Fruit fly (Drosophila melanogaster) whole organism, prepupa: ENCODE data around the gene CG46463.

ENCODE experiments used
- CG10631 ChIP-seq: fragments of 200-800 bp; sonication (Bioruptor generic); optimal IDR thresholded peaks from 2 replicates; lab custom pipeline; 2016; ENCODE audit warnings: missing biosample characterization, missing genetic modification characterization
- CG10669 ChIP-seq: fragments of 200-800 bp; sonication (Bioruptor generic); optimal IDR thresholded peaks from 3 replicates; lab custom pipeline; 2018; ENCODE audit warnings: missing biosample characterization, mild to moderate bottlenecking, missing genetic modification characterization, moderate library complexity
- CG11294 ChIP-seq: fragments of 200-800 bp; sonication (Bioruptor generic); IDR thresholded peaks from 2 replicates; pipeline ENCODE4 v1.3.6; 2022; ENCODE audit warnings: missing biosample characterization, missing genetic modification characterization
- CG11902 ChIP-seq: fragments of 200-800 bp; sonication (Bioruptor generic); optimal IDR thresholded peaks from 3 replicates; lab custom pipeline; 2016; ENCODE audit warnings: missing biosample characterization, missing genetic modification characterization
- CG1621 ChIP-seq: fragments of 200-800 bp; sonication (Bioruptor generic); optimal IDR thresholded peaks from 3 replicates; lab custom pipeline; 2018; ENCODE audit warnings: missing biosample characterization, mild to moderate bottlenecking, missing genetic modification characterization
- CG3032 ChIP-seq: fragments of 200-800 bp; optimal IDR thresholded peaks from 2 replicates; lab custom pipeline; 2019; ENCODE audit warnings: missing biosample characterization, mild to moderate bottlenecking, missing genetic modification characterization, moderate library complexity
- CG32006 ChIP-seq: fragments of 200-800 bp; sonication (Bioruptor generic); optimal IDR thresholded peaks from 3 replicates; lab custom pipeline; 2017; ENCODE audit warnings: missing biosample characterization, mild to moderate bottlenecking, missing genetic modification characterization
- CG34406 ChIP-seq: fragments of 200-800 bp; sonication (Bioruptor generic); optimal IDR thresholded peaks from 3 replicates; lab custom pipeline; 2016; ENCODE audit warnings: missing biosample characterization, missing genetic modification characterization
- CG3919 ChIP-seq: fragments of 200-800 bp; sonication (Bioruptor generic); optimal IDR thresholded peaks from 3 replicates; lab custom pipeline; 2016; ENCODE audit warnings: missing biosample characterization, missing genetic modification characterization
- CG6792 ChIP-seq: fragments of 200-800 bp; sonication (Bioruptor generic); optimal IDR thresholded peaks from 3 replicates; lab custom pipeline; 2016; ENCODE audit warnings: missing biosample characterization, missing genetic modification characterization
- CG6854 ChIP-seq: fragments of 200-800 bp; sonication (Bioruptor generic); optimal IDR thresholded peaks from 2 replicates; lab custom pipeline; 2017; ENCODE audit warnings: missing biosample characterization, mild to moderate bottlenecking, missing genetic modification characterization
- CG7368 ChIP-seq: fragments of 200-800 bp; sonication (Bioruptor generic); optimal IDR thresholded peaks from 3 replicates; lab custom pipeline; 2016; ENCODE audit warnings: missing biosample characterization, missing genetic modification characterization
- CG8319 ChIP-seq: fragments of 200-800 bp; sonication (Bioruptor generic); optimal IDR thresholded peaks from 3 replicates; lab custom pipeline; 2016; ENCODE audit warnings: missing biosample characterization, missing genetic modification characterization
- CG8632 ChIP-seq: fragments of 200-800 bp; sonication (Bioruptor generic); optimal IDR thresholded peaks from 3 replicates; lab custom pipeline; 2016; ENCODE audit warnings: missing biosample characterization, missing genetic modification characterization
- Eip75B ChIP-seq: fragments of 200-800 bp; sonication (Bioruptor generic); optimal IDR thresholded peaks from 3 replicates; lab custom pipeline; 2016; ENCODE audit warnings: missing biosample characterization, missing genetic modification characterization
- Eip78C ChIP-seq: fragments of 200-800 bp; sonication (Bioruptor generic); peaks from one replicate; lab custom pipeline; 2016; ENCODE audit warnings: missing biosample characterization, missing genetic modification characterization
- Ets21C ChIP-seq: fragments of 200-800 bp; sonication (Bioruptor generic); optimal IDR thresholded peaks from 3 replicates; lab custom pipeline; 2016; ENCODE audit warnings: missing biosample characterization, missing genetic modification characterization
- Ets96B ChIP-seq: fragments of 200-800 bp; optimal IDR thresholded peaks from 2 replicates; lab custom pipeline; 2019; ENCODE audit warnings: missing biosample characterization, mild to moderate bottlenecking, missing genetic modification characterization, moderate library complexity
- Gug ChIP-seq: fragments of 200-800 bp; sonication (Bioruptor generic); IDR thresholded peaks from 2 replicates; pipeline ENCODE4 v1.3.6; 2022; ENCODE audit warnings: missing biosample characterization, missing genetic modification characterization
- Hr38 ChIP-seq: sonication (Bioruptor generic); optimal IDR thresholded peaks from 2 replicates; lab custom pipeline; 2016; ENCODE audit warnings: missing biosample characterization, missing genetic modification characterization
- Hr39 ChIP-seq: fragments of 200-800 bp; sonication (Bioruptor generic); optimal IDR thresholded peaks from 2 replicates; lab custom pipeline; 2016; ENCODE audit warnings: missing biosample characterization, missing genetic modification characterization
- Hr4 ChIP-seq: fragments of 200-800 bp; sonication (Bioruptor generic); optimal IDR thresholded peaks from 3 replicates; lab custom pipeline; 2016; ENCODE audit warnings: missing biosample characterization, missing genetic modification characterization
- OdsH ChIP-seq: fragments of 200-800 bp; sonication (Bioruptor generic); optimal IDR thresholded peaks from 3 replicates; lab custom pipeline; 2016; ENCODE audit warnings: missing biosample characterization, missing genetic modification characterization
- Smox ChIP-seq: fragments of 200-800 bp; sonication (Bioruptor generic); optimal IDR thresholded peaks from 3 replicates; lab custom pipeline; 2016; ENCODE audit warnings: missing biosample characterization, missing genetic modification characterization
- cyc ChIP-seq: fragments of 200-800 bp; sonication (Bioruptor generic); optimal IDR thresholded peaks from 3 replicates; lab custom pipeline; 2016; ENCODE audit warnings: missing biosample characterization, missing genetic modification characterization
- eg ChIP-seq: fragments of 200-800 bp; sonication (Bioruptor generic); IDR thresholded peaks from 3 replicates; pipeline ENCODE4 v1.3.6; 2022; ENCODE audit warnings: missing biosample characterization, missing genetic modification characterization
- esn ChIP-seq: fragments of 200-800 bp; sonication (Bioruptor generic); optimal IDR thresholded peaks from 2 replicates; lab custom pipeline; 2016; ENCODE audit warnings: missing biosample characterization, mild to moderate bottlenecking, missing genetic modification characterization, moderate library complexity
- fd59A ChIP-seq: fragments of 200-800 bp; sonication (Bioruptor generic); optimal IDR thresholded peaks from 2 replicates; lab custom pipeline; 2017; ENCODE audit warnings: missing biosample characterization, mild to moderate bottlenecking, missing genetic modification characterization, missing genetic modification reagents
- fd85E ChIP-seq: fragments of 200-800 bp; sonication (Bioruptor generic); optimal IDR thresholded peaks from 3 replicates; lab custom pipeline; 2016; ENCODE audit warnings: missing biosample characterization, missing genetic modification characterization
- pdm3 ChIP-seq: fragments of 200-800 bp; sonication (Bioruptor generic); optimal IDR thresholded peaks from 3 replicates; lab custom pipeline; 2016; ENCODE audit warnings: missing biosample characterization, missing genetic modification characterization
- spab ChIP-seq: fragments of 200-800 bp; sonication (Bioruptor generic); optimal IDR thresholded peaks from 2 replicates; lab custom pipeline; 2017; ENCODE audit warnings: missing biosample characterization, mild to moderate bottlenecking, missing genetic modification characterization, missing genetic modification reagents
- ss ChIP-seq, 2 experiments: fragments of 200-800 bp; sonication (Bioruptor generic); optimal IDR thresholded peaks; 2 replicates in 1 of 2; 3 replicates in 1 of 2; lab custom pipeline; 2017 to 2018; ENCODE audit warnings: mild to moderate bottlenecking in 2 of 2, missing biosample characterization in 2 of 2, missing genetic modification characterization in 2 of 2, moderate library complexity in 1 of 2
- svp ChIP-seq: fragments of 200-800 bp; sonication (Bioruptor generic); peaks from one replicate; lab custom pipeline; 2016; ENCODE audit warnings: missing biosample characterization, missing genetic modification characterization
- topi ChIP-seq: fragments of 200-800 bp; sonication (Bioruptor generic); optimal IDR thresholded peaks from 3 replicates; lab custom pipeline; 2016; ENCODE audit warnings: missing biosample characterization, missing genetic modification characterization
- vri ChIP-seq: fragments of 200-800 bp; sonication (Bioruptor generic); optimal IDR thresholded peaks from 3 replicates; lab custom pipeline; 2016; ENCODE audit warnings: missing biosample characterization, mild to moderate bottlenecking, missing genetic modification characterization

CG46463 gene

DNA sequence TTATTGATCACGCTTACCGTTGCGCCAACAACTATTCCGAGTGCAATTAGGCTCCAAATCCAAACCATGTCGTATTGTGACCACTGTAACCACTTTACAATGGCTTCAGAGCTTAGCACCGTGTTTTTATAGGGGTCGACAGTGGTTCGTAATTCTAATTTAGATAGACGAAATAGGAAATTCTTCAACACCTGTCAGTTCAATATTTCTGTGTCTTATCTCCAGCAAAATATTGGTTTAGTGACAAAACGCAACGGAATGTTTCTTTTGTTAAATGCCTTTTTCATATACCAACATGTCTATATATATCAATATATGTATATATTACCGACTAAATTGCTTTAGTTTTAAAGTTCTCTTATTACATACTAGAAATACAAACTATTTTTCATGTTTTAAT, 23.4 kb downstream of the CG46463 start, which contains the start of gene CG43074:
TSS of gene CG43074 (minus strand) at position 101 of the 400 bp plus-strand sequence.
- TF ChIP-seq CG6792 (GFP tag; lab: Kevin White, UChicago) (no peak), Gug (GFP tag; lab: Robert Waterston, UW) (no peak), CG11294 (GFP tag; lab: Robert Waterston, UW) (no peak), Ets21C (GFP tag; lab: Kevin White, UChicago) (no peak), CG7368 (GFP tag; lab: Kevin White, UChicago) (no peak), CG8632 (GFP tag; lab: Kevin White, UChicago) (no peak), fd59A (GFP tag; lab: Kevin White, UChicago) (no peak), vri (GFP tag; lab: Kevin White, UChicago) (no peak), CG10631 (GFP tag; lab: Kevin White, UChicago) (no peak), CG6854 (GFP tag; lab: Kevin White, UChicago) (no peak), ss (GFP tag; optimal IDR thresholded peaks at IDR 0.05; lab: Kevin White, UChicago) (no peak), topi (no peak), CG3919 (GFP tag; lab: Kevin White, UChicago) (no peak), Eip75B (GFP tag; lab: Kevin White, UChicago) (no peak), OdsH (GFP tag; lab: Kevin White, UChicago) (no peak)

DNA sequence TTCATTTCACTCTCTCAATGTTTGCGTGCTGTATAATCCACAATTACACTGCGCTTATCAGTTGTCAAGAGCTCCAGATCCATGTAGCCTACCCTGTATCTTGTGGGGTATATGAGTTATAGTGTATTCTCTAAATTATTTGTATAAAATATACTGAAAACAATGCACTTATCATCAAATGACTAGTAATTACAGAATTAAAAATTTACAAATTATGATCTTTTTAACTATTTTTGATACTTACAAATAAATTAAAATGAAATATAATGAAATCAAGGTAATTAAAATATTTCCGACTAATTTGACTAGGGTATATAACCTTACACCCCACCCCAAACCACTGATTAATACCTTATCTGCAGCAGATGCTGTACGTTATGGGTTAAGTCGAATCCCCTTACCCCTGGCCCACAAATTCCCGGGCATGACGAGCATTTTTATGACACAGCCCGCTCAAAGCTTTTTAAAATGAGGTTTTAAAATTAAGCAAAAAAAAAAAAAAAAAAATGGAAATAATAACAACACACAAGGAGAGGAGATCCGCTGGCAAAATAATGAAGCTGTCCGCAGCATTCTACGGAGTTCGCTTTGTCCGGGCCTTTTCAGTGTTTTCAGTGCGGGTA, 24.1 kb downstream of the CG46463 start:
- no peak for TF ChIP-seq spab (GFP tag; lab: Kevin White, UChicago)
- peak; percentile 16 for TF ChIP-seq CG3032
- no peak for TF ChIP-seq CG11294 (GFP tag; lab: Robert Waterston, UW)
- TF ChIP-seq ss (GFP tag; optimal IDR thresholded peaks at IDR 0.05; lab: Kevin White, UChicago): peak in 1 of 2 experiments; percentile 4
- TF ChIP-seq eg: peak; percentile 49; the same call in 2 of the 3 replicates
- no peak for TF ChIP-seq CG8319
- TF ChIP-seq Hr38: no peak
- TF ChIP-seq svp: peak; percentile 96
- peak; percentile 12 for TF ChIP-seq OdsH (GFP tag; lab: Kevin White, UChicago)
- no peak for TF ChIP-seq CG11902 (GFP tag; lab: Kevin White, UChicago)
- no peak for TF ChIP-seq topi
- peak; percentile 73 for TF ChIP-seq Eip78C (GFP tag; lab: Kevin White, UChicago)
- peak; percentile 0 for TF ChIP-seq pdm3 (GFP tag; lab: Kevin White, UChicago)
- TF ChIP-seq CG6792 (GFP tag; lab: Kevin White, UChicago): no peak
- TF ChIP-seq CG34406: peak; percentile 14
- TF ChIP-seq fd85E (GFP tag; lab: Kevin White, UChicago): no peak
- TF ChIP-seq CG6854 (GFP tag; lab: Kevin White, UChicago): no peak
- peak; percentile 14 for TF ChIP-seq esn
- TF ChIP-seq Smox (GFP tag; lab: Kevin White, UChicago): peak; percentile 12
- TF ChIP-seq Ets96B (tag; lab: Kevin White, UChicago): peak; percentile 31
- TF ChIP-seq Hr39 (GFP tag; lab: Kevin White, UChicago): no peak
- TF ChIP-seq CG32006 (GFP tag; lab: Kevin White, UChicago): peak; percentile 9
- no peak for TF ChIP-seq Eip75B (GFP tag; lab: Kevin White, UChicago)

dm6 chr3L:3492116-3492747, 31.1 kb downstream of the CG46463 start:
- TF ChIP-seq svp: peak; percentile 33
- TF ChIP-seq CG32006 (GFP tag; lab: Kevin White, UChicago): peak; percentile 1
- peak; percentile 3 for TF ChIP-seq Eip78C (GFP tag; lab: Kevin White, UChicago)
- TF ChIP-seq Hr4: peak; percentile 16
- TF ChIP-seq CG10669: no peak
- no peak for TF ChIP-seq cyc (GFP tag; lab: Kevin White, UChicago)
- TF ChIP-seq Ets96B (tag; lab: Kevin White, UChicago): no peak
- no peak for TF ChIP-seq CG1621 (tag; lab: Kevin White, UChicago)
- no peak for TF ChIP-seq esn
